Worm (Caenorhabditis elegans): Measurements from ENCODE around the gene nhr-189.
A peak's percentile ranks its signal among the peaks of the same experiment; 100 is the strongest.

nhr-189 gene

DNA sequence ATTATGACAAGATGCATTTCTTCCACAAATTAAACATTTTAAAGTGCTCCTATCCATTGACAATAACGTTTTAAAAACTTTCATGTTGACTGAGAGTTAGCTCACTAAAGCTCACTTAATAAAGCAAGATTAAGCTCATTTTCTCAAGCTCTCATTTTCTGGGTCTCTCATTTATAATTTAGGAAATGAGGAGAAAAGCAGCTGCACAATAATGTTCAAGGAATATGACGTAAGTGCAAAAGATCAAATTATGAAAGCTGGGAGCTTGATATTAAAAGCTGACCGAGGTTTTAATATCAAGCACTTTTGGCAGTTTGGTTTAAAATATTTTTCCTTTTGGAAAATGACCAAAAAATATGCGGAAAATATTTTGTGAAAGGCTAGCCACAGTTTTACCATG, 2.3 kb downstream of the nhr-189 start, which contains the start of gene nhr-188:
Gene nhr-188 (minus strand): TSS at position 84 of the 400 bp plus-strand sequence.
- no peak for TF ChIP-seq mxl-3 (GFP tag; optimal IDR thresholded peaks at IDR 0.05)
- TF ChIP-seq snpc-4 (tag; optimal IDR thresholded peaks at IDR 0.05): no peak
- TF ChIP-seq egl-27 (tag; optimal IDR thresholded peaks at IDR 0.05): no peak
- TF ChIP-seq lsy-2 (tag; optimal IDR thresholded peaks at IDR 0.05): no peak
- TF ChIP-seq nhr-25 (tag; optimal IDR thresholded peaks at IDR 0.05; ENCODE audit: borderline replicate concordance, insufficient read depth): no peak
- TF ChIP-seq spr-3 (GFP tag; optimal IDR thresholded peaks at IDR 0.05): no peak
- no peak for TF ChIP-seq nhr-77 (tag; optimal IDR thresholded peaks at IDR 0.05)
- no peak for TF ChIP-seq daf-8 (GFP tag; IDR thresholded peaks at IDR 0.05)
- no peak for TF ChIP-seq aha-1 (tag)
- TF ChIP-seq nhr-10 (tag; optimal IDR thresholded peaks at IDR 0.05): no peak
- TF ChIP-seq ZK337.2 (GFP tag; IDR thresholded peaks at IDR 0.05): no peak
- no peak for TF ChIP-seq lin-15B (tag; optimal IDR thresholded peaks at IDR 0.05)
- TF ChIP-seq ztf-11 (tag; optimal IDR thresholded peaks at IDR 0.05): no peak
- no peak for TF ChIP-seq Y5F2A.4 (GFP tag; optimal IDR thresholded peaks at IDR 0.05)
- no peak for TF ChIP-seq tag-97 (GFP tag; IDR thresholded peaks at IDR 0.05)
- TF ChIP-seq nhr-42 (GFP tag; IDR thresholded peaks at IDR 0.05): no peak
- TF ChIP-seq Y105C5A.15 (GFP tag; IDR thresholded peaks at IDR 0.05): no peak
- no peak for TF ChIP-seq hlh-30 (tag; optimal IDR thresholded peaks at IDR 0.05; ENCODE audit: insufficient read depth)
- TF ChIP-seq skn-1 (tag; optimal IDR thresholded peaks at IDR 0.05): no peak
- TF ChIP-seq fos-1 (tag; optimal IDR thresholded peaks at IDR 0.05): no peak

DNA sequence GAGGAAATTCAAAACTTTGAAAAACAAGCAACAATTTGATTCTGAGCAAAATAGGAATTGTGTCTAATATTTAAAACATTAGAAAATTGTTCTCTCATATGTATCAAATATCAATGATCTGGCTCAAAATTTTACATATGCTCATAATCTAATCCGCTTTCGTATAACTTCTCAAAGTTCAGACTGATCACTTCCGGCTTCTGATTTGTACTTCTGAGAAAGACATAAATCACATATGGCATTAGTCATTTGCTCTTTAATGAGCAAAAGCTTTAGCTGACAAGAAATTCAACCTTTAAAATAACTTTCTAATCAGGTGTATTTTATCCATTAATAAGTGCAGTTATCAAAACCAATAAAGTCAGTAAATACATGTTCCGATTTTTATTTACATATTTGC, 4.1 kb downstream of the nhr-189 start:
- TF ChIP-seq nhr-11 (tag; optimal IDR thresholded peaks at IDR 0.05): peak; percentile 8
- TF ChIP-seq ceh-82 (tag; optimal IDR thresholded peaks at IDR 0.05): no peak
- TF ChIP-seq php-3 (GFP tag; IDR thresholded peaks at IDR 0.05): no peak
- no peak for TF ChIP-seq egl-43 (GFP tag; IDR thresholded peaks at IDR 0.05)
- no peak for TF ChIP-seq vab-7 (GFP tag; IDR thresholded peaks at IDR 0.05)

DNA sequence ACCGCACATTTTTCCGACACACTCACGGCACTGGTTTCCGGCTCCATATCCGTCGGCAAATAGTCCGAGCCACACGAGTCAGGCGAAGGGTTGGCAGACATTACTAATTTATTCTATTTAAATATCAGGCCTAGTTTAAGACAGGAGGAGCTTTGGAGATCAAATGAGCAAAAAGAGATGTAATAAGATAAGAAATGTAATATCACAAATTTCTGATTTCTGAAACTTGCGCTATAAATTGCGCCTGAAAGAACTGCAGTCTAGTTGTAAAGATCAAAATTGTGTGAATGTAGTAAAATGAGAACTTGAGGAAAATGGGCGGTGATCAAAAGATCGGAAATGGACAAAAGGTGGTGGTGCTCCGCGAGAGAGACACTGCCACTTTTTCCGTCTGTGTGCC, 5.2 kb downstream of the nhr-189 start, which contains the start of gene nhr-186:
Gene nhr-186 (minus strand): TSS at position 101 of the 400 bp plus-strand sequence.
- TF ChIP-seq ama-1 (optimal IDR thresholded peaks at IDR 0.05): no peak
- no peak for TF ChIP-seq dmd-9 (GFP tag; IDR thresholded peaks at IDR 0.05)
- no peak for TF ChIP-seq ceh-82 (tag; optimal IDR thresholded peaks at IDR 0.05)
- TF ChIP-seq arid-1 (GFP tag; conservative IDR thresholded peaks at IDR 0.05): no peak
- TF ChIP-seq mdt-29 (GFP tag; IDR thresholded peaks at IDR 0.05): no peak
- TF ChIP-seq Y5F2A.4 (GFP tag; optimal IDR thresholded peaks at IDR 0.05): no peak
- no peak for TF ChIP-seq D1046.2 (GFP tag; IDR thresholded peaks at IDR 0.05)
- TF ChIP-seq daf-8 (GFP tag; IDR thresholded peaks at IDR 0.05): no peak
- TF ChIP-seq nhr-10 (tag; optimal IDR thresholded peaks at IDR 0.05): no peak
- no peak for TF ChIP-seq set-16 (GFP tag; IDR thresholded peaks at IDR 0.05)
- no peak for TF ChIP-seq dve-1 (tag; optimal IDR thresholded peaks at IDR 0.05; ENCODE audit: insufficient read depth)
- no peak for TF ChIP-seq mep-1 (tag; optimal IDR thresholded peaks at IDR 0.05)
- TF ChIP-seq R02D3.7 (tag; optimal IDR thresholded peaks at IDR 0.05): no peak
- TF ChIP-seq skn-1 (tag; optimal IDR thresholded peaks at IDR 0.05): no peak
- no peak for TF ChIP-seq sdz-12 (GFP tag; optimal IDR thresholded peaks at IDR 0.05)

DNA sequence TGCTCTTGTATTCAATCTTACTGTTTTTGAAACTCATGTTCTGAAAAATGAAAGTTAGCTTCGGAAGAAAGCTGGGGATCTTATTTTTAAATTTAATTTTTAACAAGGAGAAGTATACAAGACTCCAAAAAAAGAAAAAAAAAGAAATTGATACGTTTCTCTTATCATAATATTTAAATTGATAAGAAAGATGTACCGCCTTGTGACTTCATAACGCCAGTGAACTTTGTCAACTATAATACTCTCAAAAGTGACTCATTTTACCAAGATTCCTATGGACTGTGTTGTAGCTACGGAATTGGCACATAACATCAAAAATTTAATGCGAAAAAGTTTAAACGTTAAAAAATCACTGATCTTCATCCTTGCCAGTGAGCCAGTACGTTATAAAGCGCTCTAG, 8.3 kb downstream of the nhr-189 start:
- no peak for TF ChIP-seq ceh-44 (GFP tag; IDR thresholded peaks at IDR 0.05)
- TF ChIP-seq mdt-29 (GFP tag; IDR thresholded peaks at IDR 0.05): no peak
- no peak for TF ChIP-seq lin-1 (GFP tag; IDR thresholded peaks at IDR 0.05)
- peak; percentile 14 for TF ChIP-seq T20F7.1 (GFP tag; optimal IDR thresholded peaks at IDR 0.05)
- peak; percentile 67 for TF ChIP-seq nhr-77 (tag; optimal IDR thresholded peaks at IDR 0.05)
- TF ChIP-seq dmd-6 (GFP tag; IDR thresholded peaks at IDR 0.05): peak; percentile 80
- TF ChIP-seq Y48G9A.11 (GFP tag; IDR thresholded peaks at IDR 0.05): no peak
- TF ChIP-seq pqm-1 (tag; optimal IDR thresholded peaks at IDR 0.05): peak; percentile 67
- TF ChIP-seq nhr-28 (tag; optimal IDR thresholded peaks at IDR 0.05): peak; percentile 86
- TF ChIP-seq F44E2.7 (GFP tag; IDR thresholded peaks at IDR 0.05): no peak
- peak; percentile 1 for TF ChIP-seq hlh-30 (tag; optimal IDR thresholded peaks at IDR 0.05; ENCODE audit: insufficient read depth)
- no peak for TF ChIP-seq lim-7 (GFP tag; IDR thresholded peaks at IDR 0.05)
- TF ChIP-seq zip-11 (GFP tag; IDR thresholded peaks at IDR 0.05): no peak

All from whole organism, L4 larva.